Worm (Caenorhabditis elegans) whole organism, midembryonic: ENCODE measurements around the gene C23H5.12.
A peak's percentile ranks its signal among the peaks of the same experiment; 100 is the strongest.

Source experiments
- T22C8.4 ChIP-seq: fragments of 200-800 bp; sonication (Bioruptor generic); IDR thresholded peaks from 2 replicates; pipeline ENCODE4 v1.3.6; 2022; ENCODE audit warnings: missing genetic modification characterization, missing compliant biosample characterization
- cog-1 ChIP-seq: sonication (generic microtip); optimal IDR thresholded peaks from 2 replicates; lab custom pipeline; 2016; ENCODE audit warnings: missing genetic modification characterization, missing compliant biosample characterization
- flt-1 ChIP-seq: fragments of 200-800 bp; sonication (Bioruptor generic); IDR thresholded peaks from 2 replicates; pipeline ENCODE4 v1.3.6; 2022; ENCODE audit warnings: missing genetic modification characterization, missing compliant biosample characterization
- klf-2 ChIP-seq: fragments of 200-800 bp; sonication (Bioruptor generic); conservative IDR thresholded peaks from 2 replicates; pipeline ENCODE4 v1.3.6; 2022; ENCODE audit warnings: missing genetic modification reagents, missing genetic modification characterization, missing compliant biosample characterization
- med-1 ChIP-seq: sonication (generic microtip); optimal IDR thresholded peaks from 2 replicates; lab custom pipeline; 2017; ENCODE audit warnings: missing genetic modification characterization, mild to moderate bottlenecking, missing compliant biosample characterization, antibody characterized with exemption, missing genetic modification reagents; ENCODE audit not compliant: insufficient read depth
- ref-1 ChIP-seq: fragments of 200-800 bp; sonication (Bioruptor generic); conservative IDR thresholded peaks from 2 replicates; pipeline ENCODE4 v1.3.6; 2022; ENCODE audit warnings: missing genetic modification reagents, missing genetic modification characterization, missing compliant biosample characterization
- tab-1 ChIP-seq: fragments of 200-800 bp; sonication (Bioruptor generic); IDR thresholded peaks from 2 replicates; pipeline ENCODE4 v1.3.6; 2022; ENCODE audit warnings: missing genetic modification characterization, missing compliant biosample characterization
- ztf-23 ChIP-seq: fragments of 200-800 bp; sonication (Bioruptor generic); IDR thresholded peaks from 2 replicates; pipeline ENCODE4 v1.3.6; 2022; ENCODE audit warnings: missing genetic modification reagents, missing genetic modification characterization, missing compliant biosample characterization
- ztf-29 ChIP-seq: fragments of 200-800 bp; sonication (Bioruptor generic); IDR thresholded peaks from 2 replicates; pipeline ENCODE4 v1.3.6; 2022; ENCODE audit warnings: missing genetic modification reagents, missing genetic modification characterization, missing compliant biosample characterization

C23H5.12 gene

ce11 chrIV:2133431-2133940, at the start of gene C23H5.12:
C23H5.12 (plus strand) TSS chrIV:2133481.
- TF ChIP-seq T22C8.4 = peak; percentile 58; the same call in 1 of the 2 replicates
- TF ChIP-seq flt-1 (GFP tag; lab: Robert Waterston, UW) = no peak

- TF ChIP-seq med-1 (GFP tag; lab: Kevin White, UChicago) = no peak
- TF ChIP-seq tab-1 = no peak
- no peak for TF ChIP-seq flt-1 (GFP tag; lab: Robert Waterston, UW)
- TF ChIP-seq klf-2 (GFP tag; lab: Robert Waterston, UW) = no peak
- no peak for TF ChIP-seq ref-1 (GFP tag; lab: Robert Waterston, UW)
- TF ChIP-seq ztf-23 (GFP tag; lab: Robert Waterston, UW) = no peak
- TF ChIP-seq cog-1 (tag; lab: Kevin White, UChicago) = no peak
- no peak for TF ChIP-seq ztf-29 (GFP tag; lab: Robert Waterston, UW)
- TF ChIP-seq T22C8.4 = no peak
Observed at ce11 chrIV:2083734-2084133, 49.5 kb upstream of the C23H5.12 start, which contains the start of gene mca-2. mca-2 (plus strand) TSS chrIV:2084034.

DNA sequence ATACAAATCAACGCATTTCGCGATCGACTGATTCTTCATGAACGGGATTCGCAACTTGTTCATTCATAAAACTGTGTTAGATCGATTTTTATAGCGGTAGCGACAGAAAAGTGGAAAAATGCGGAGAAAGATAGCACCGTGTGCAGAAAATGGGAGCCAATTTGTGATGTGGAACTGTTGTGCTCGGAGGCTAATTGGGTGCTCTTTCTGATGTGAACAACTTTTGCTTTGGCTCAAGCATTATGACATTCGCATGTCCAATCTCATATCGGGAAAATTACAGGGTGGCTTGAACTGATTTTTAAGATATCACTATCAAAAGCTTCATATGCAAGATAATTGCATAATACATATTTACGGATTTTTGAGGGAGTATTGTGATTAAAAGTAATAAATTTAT, 33.5 kb upstream of the C23H5.12 start, which contains the start of gene C23H5.11:
TSS of gene C23H5.11 (minus strand) at position 101 of the 400 bp plus-strand sequence.
- TF ChIP-seq tab-1 = no peak
- no peak for TF ChIP-seq T22C8.4
- TF ChIP-seq flt-1 (GFP tag; lab: Robert Waterston, UW) = no peak
- TF ChIP-seq klf-2 (GFP tag; lab: Robert Waterston, UW) = no peak
- TF ChIP-seq ztf-23 (GFP tag; lab: Robert Waterston, UW) = no peak
- no peak for TF ChIP-seq cog-1 (tag; lab: Kevin White, UChicago)
- TF ChIP-seq med-1 (GFP tag; lab: Kevin White, UChicago) = no peak
- no peak for TF ChIP-seq ref-1 (GFP tag; lab: Robert Waterston, UW)
- TF ChIP-seq ztf-29 (GFP tag; lab: Robert Waterston, UW) = no peak

DNA sequence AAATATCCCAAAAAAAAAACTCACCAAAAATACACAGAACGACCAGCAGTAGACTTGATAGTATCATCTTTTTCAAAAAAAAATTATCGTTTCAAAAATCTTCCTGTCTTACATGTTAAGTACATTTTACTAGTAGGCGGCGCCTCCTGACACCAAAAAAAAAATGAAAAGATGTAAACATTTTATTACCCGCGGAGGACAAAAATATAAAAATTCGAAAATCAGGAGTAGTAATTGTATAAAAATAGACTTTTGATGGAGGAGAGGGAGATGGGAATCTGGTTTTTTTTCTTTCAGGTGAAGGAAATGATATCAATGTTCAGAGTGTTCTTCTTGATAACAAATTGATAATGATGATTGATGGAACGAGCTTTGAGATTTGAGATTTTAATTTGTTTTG, 30.5 kb upstream of the C23H5.12 start, which contains the start of gene C23H5.15:
TSS of gene C23H5.15 (minus strand) at position 101 of the 400 bp plus-strand sequence.
- TF ChIP-seq ref-1 (GFP tag; lab: Robert Waterston, UW) (no peak), tab-1 (no peak), ztf-23 (GFP tag; lab: Robert Waterston, UW) (no peak), flt-1 (GFP tag; lab: Robert Waterston, UW) (no peak), klf-2 (GFP tag; lab: Robert Waterston, UW) (no peak), T22C8.4 (no peak), cog-1 (tag; lab: Kevin White, UChicago) (no peak), ztf-29 (GFP tag; lab: Robert Waterston, UW) (no peak), med-1 (GFP tag; lab: Kevin White, UChicago) (no peak)

DNA sequence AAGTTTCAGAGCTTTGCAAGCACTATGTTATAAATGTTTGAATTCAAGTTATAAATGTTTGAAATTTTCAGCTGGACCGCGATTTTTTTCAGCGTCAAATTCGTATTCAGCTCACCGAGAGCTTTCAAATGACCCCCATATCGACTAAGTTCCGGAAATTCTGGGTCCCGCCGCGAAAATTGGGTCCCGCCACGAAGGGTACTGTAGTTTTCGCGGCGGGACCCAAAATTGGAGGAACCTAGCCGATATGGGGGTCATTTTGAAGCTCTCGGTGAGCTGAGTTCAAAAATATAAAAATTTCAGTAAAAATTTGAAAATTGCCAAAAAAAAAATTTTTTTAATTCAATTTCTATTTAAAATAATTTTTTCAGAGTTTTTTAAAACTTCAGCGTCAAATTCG, 26.6 kb upstream of the C23H5.12 start:
- 0 out of 2 replicates have a peak, but pooled peaks have one; percentile 7 for TF ChIP-seq tab-1
- no peak for TF ChIP-seq cog-1 (tag; lab: Kevin White, UChicago)
- TF ChIP-seq T22C8.4 = no peak
- no peak for TF ChIP-seq ref-1 (GFP tag; lab: Robert Waterston, UW)

ce11 chrIV:2111300-2111874, 21.9 kb upstream of the C23H5.12 start, which contains the start of gene che-6:
che-6 (minus strand) TSS chrIV:2111408.
- TF ChIP-seq klf-2 (GFP tag; lab: Robert Waterston, UW) = no peak
- no peak for TF ChIP-seq T22C8.4
- no peak for TF ChIP-seq cog-1 (tag; lab: Kevin White, UChicago)
- TF ChIP-seq flt-1 (GFP tag; lab: Robert Waterston, UW) = no peak
- no peak for TF ChIP-seq ztf-23 (GFP tag; lab: Robert Waterston, UW)
- TF ChIP-seq ztf-29 (GFP tag; lab: Robert Waterston, UW) = no peak
- TF ChIP-seq med-1 (GFP tag; lab: Kevin White, UChicago) = no peak
- TF ChIP-seq ref-1 (GFP tag; lab: Robert Waterston, UW) = no peak
- TF ChIP-seq tab-1 = no peak

DNA sequence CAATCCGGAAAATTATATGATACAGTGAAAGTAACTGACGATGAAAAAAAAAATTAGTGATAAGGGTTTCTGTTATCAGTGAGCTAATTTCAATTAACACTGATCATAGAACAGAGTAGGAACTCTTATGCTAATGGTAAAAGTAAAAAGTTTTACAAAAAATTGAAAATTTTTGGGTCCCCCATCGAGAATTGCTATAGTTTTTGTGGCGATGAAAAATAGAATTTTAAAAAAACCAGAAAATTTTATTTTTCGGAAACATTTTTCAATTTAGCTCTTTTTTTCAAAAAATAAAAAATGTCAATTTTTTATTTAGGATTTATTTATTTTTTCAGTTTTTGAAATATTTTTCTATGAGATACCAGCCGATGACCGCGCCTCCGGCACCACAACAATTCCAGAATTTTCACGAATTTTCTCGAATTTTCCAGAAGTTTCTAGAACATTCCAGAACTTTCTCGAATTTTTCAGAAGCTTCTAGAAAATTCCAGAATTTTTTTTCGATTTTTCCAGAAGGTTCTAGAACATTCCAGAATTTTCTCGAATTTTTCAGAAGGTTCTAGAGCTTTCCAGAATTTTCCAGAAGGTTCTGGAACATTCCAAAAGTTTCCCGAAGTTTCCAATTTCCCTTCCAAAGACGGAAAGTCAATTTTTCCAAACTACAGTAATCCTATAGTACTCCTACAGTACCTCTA, 19.8 kb upstream of the C23H5.12 start, which contains the start of gene C23H5.8:
TSS of gene C23H5.8 (minus strand) at position 51 of the 695 bp plus-strand sequence.
- TF ChIP-seq flt-1 (GFP tag; lab: Robert Waterston, UW) = no peak

ce11 chrIV:2114337-2114736, 18.9 kb upstream of the C23H5.12 start, which contains the start of gene xbx-4:
xbx-4 (plus strand) TSS chrIV:2114637.
- no peak for TF ChIP-seq cog-1 (tag; lab: Kevin White, UChicago)
- no peak for TF ChIP-seq T22C8.4
- no peak for TF ChIP-seq ztf-23 (GFP tag; lab: Robert Waterston, UW)
- no peak for TF ChIP-seq ztf-29 (GFP tag; lab: Robert Waterston, UW)
- no peak for TF ChIP-seq flt-1 (GFP tag; lab: Robert Waterston, UW)
- no peak for TF ChIP-seq tab-1
- no peak for TF ChIP-seq klf-2 (GFP tag; lab: Robert Waterston, UW)
- no peak for TF ChIP-seq med-1 (GFP tag; lab: Kevin White, UChicago)
- no peak for TF ChIP-seq ref-1 (GFP tag; lab: Robert Waterston, UW)

ce11 chrIV:2117268-2117667, 16.0 kb upstream of the C23H5.12 start:
- TF ChIP-seq klf-2 (GFP tag; lab: Robert Waterston, UW) (no peak), flt-1 (GFP tag; lab: Robert Waterston, UW) (no peak), T22C8.4 (no peak)
